Fruit fly (Drosophila melanogaster) whole organism, embryonic: ENCODE measurements around the gene Claspin.

ENCODE experiments used
- BEAF-32 ChIP-seq: fragments of 200-800 bp; sonication (Bioruptor generic); optimal IDR thresholded peaks from 3 replicates; lab custom pipeline; 2017; ENCODE audit warnings: missing biosample characterization, missing genetic modification characterization, mild to moderate bottlenecking, moderate library complexity, missing genetic modification reagents
- CG12942 ChIP-seq: fragments of 200-800 bp; sonication (Bioruptor generic); optimal IDR thresholded peaks from 3 replicates; lab custom pipeline; 2016; ENCODE audit warnings: missing biosample characterization, missing genetic modification characterization
- CG13775 ChIP-seq: fragments of 200-800 bp; sonication (Bioruptor generic); optimal IDR thresholded peaks from 3 replicates; lab custom pipeline; 2017; ENCODE audit warnings: missing biosample characterization, mild to moderate bottlenecking, missing genetic modification characterization
- CG15269 ChIP-seq: fragments of 200-800 bp; sonication (Bioruptor generic); optimal IDR thresholded peaks from 2 replicates; lab custom pipeline; 2018; ENCODE audit warnings: missing biosample characterization, mild to moderate bottlenecking, missing genetic modification characterization, moderate library complexity
- CG16813 ChIP-seq: fragments of 200-800 bp; sonication (Bioruptor generic); IDR thresholded peaks from 3 replicates; pipeline ENCODE4 v1.3.6; 2022; ENCODE audit warnings: missing biosample characterization, missing genetic modification characterization; ENCODE audit not compliant: partially characterized antibody
- CG18599 ChIP-seq: fragments of 200-800 bp; sonication (Bioruptor generic); optimal IDR thresholded peaks from 3 replicates; lab custom pipeline; 2017; ENCODE audit warnings: missing biosample characterization, missing genetic modification characterization, mild to moderate bottlenecking, moderate library complexity, missing genetic modification reagents
- CG2129 ChIP-seq: fragments of 200-800 bp; sonication (Bioruptor generic); IDR thresholded peaks from 2 replicates; pipeline ENCODE4 v1.3.6; 2022; ENCODE audit warnings: missing biosample characterization, missing genetic modification characterization; ENCODE audit not compliant: partially characterized antibody
- CG2199 ChIP-seq: fragments of 200-800 bp; sonication (Bioruptor generic); IDR thresholded peaks from 3 replicates; pipeline ENCODE4 v1.3.6; 2022; ENCODE audit warnings: missing biosample characterization, missing genetic modification characterization
- CG31365 ChIP-seq: fragments of 200-800 bp; sonication (Bioruptor generic); optimal IDR thresholded peaks from 2 replicates; lab custom pipeline; 2018; ENCODE audit warnings: missing biosample characterization, mild to moderate bottlenecking, missing genetic modification characterization
- CG3163 ChIP-seq: fragments of 200-800 bp; sonication (Bioruptor generic); optimal IDR thresholded peaks from 3 replicates; lab custom pipeline; 2016; ENCODE audit warnings: missing biosample characterization, missing genetic modification characterization
- CG6683 ChIP-seq: fragments of 200-800 bp; sonication (Bioruptor generic); optimal IDR thresholded peaks from 2 replicates; lab custom pipeline; 2017; ENCODE audit warnings: missing biosample characterization, mild to moderate bottlenecking, missing genetic modification characterization, missing genetic modification reagents
- CG6813 ChIP-seq: fragments of 200-800 bp; sonication (Bioruptor generic); optimal IDR thresholded peaks from 2 replicates; lab custom pipeline; 2017; ENCODE audit warnings: missing biosample characterization, missing genetic modification characterization, mild to moderate bottlenecking, moderate library complexity, missing genetic modification reagents
- CG7987 ChIP-seq: fragments of 200-800 bp; sonication (Bioruptor generic); optimal IDR thresholded peaks from 2 replicates; lab custom pipeline; 2018; ENCODE audit warnings: missing biosample characterization, mild to moderate bottlenecking, missing genetic modification characterization, moderate library complexity
- CG8765 ChIP-seq: fragments of 200-800 bp; sonication (Bioruptor generic); IDR thresholded peaks from 2 replicates; pipeline ENCODE4 v1.3.6; 2022; ENCODE audit warnings: missing biosample characterization, missing genetic modification characterization
- CG9932 ChIP-seq: fragments of 200-800 bp; sonication (Bioruptor generic); IDR thresholded peaks from 2 replicates; pipeline ENCODE4 v1.3.6; 2022; ENCODE audit warnings: missing biosample characterization, missing genetic modification characterization
- Dip3 ChIP-seq: fragments of 200-800 bp; sonication (Bioruptor generic); optimal IDR thresholded peaks from 3 replicates; lab custom pipeline; 2016; ENCODE audit warnings: missing biosample characterization, missing genetic modification characterization
- Fer1 ChIP-seq: fragments of 200-800 bp; sonication (Bioruptor generic); optimal IDR thresholded peaks from 2 replicates; lab custom pipeline; 2017; ENCODE audit warnings: missing biosample characterization, mild to moderate bottlenecking, missing genetic modification characterization
- HLH3B ChIP-seq: fragments of 200-800 bp; sonication (Bioruptor generic); IDR thresholded peaks from 2 replicates; pipeline ENCODE4 v1.3.6; 2022; ENCODE audit warnings: missing biosample characterization, missing genetic modification characterization
- Hr78 ChIP-seq, 2 experiments: fragments of 200-800 bp in 1 of 2; fragments of >200 bp in 1 of 2; sonication (Bioruptor generic) in 1 of 2; optimal IDR thresholded peaks; 2 replicates each; lab custom pipeline; 2017 to 2019; ENCODE audit warnings: missing biosample characterization in 2 of 2, missing genetic modification characterization in 2 of 2, mild to moderate bottlenecking in 1 of 2, moderate library complexity in 1 of 2
- Hsf ChIP-seq: fragments of 200-800 bp; sonication (Bioruptor generic); optimal IDR thresholded peaks from 3 replicates; lab custom pipeline; 2016; ENCODE audit warnings: missing biosample characterization, missing genetic modification characterization
- Lhr ChIP-seq: fragments of 200-800 bp; sonication (Bioruptor generic); optimal IDR thresholded peaks from 3 replicates; lab custom pipeline; 2017; ENCODE audit warnings: mild to moderate bottlenecking, missing biosample characterization, missing genetic modification reagents, missing genetic modification characterization
- Lim3 ChIP-seq: fragments of 200-800 bp; sonication (Bioruptor generic); IDR thresholded peaks from 2 replicates; pipeline ENCODE4 v1.3.6; 2022; ENCODE audit warnings: missing biosample characterization, missing genetic modification characterization
- NFAT ChIP-seq: fragments of 200-800 bp; sonication (Bioruptor generic); IDR thresholded peaks from 2 replicates; pipeline ENCODE4 v1.3.6; 2022; ENCODE audit warnings: missing biosample characterization, missing genetic modification characterization
- Nf-YA ChIP-seq: fragments of 200-800 bp; sonication (Bioruptor generic); IDR thresholded peaks from 2 replicates; pipeline ENCODE4 v1.3.6; 2022; ENCODE audit warnings: missing biosample characterization, missing genetic modification characterization
- Opbp ChIP-seq: fragments of 200-800 bp; sonication (Bioruptor generic); IDR thresholded peaks from 3 replicates; pipeline ENCODE4 v1.3.6; 2022; ENCODE audit warnings: missing biosample characterization, missing genetic modification characterization; ENCODE audit not compliant: partially characterized antibody
- Side ChIP-seq: fragments of 200-800 bp; sonication (Bioruptor generic); optimal IDR thresholded peaks from 2 replicates; lab custom pipeline; 2016; ENCODE audit warnings: missing biosample characterization, missing genetic modification characterization
- Taf1 ChIP-seq: fragments of 200-800 bp; sonication (Bioruptor generic); IDR thresholded peaks from 2 replicates; pipeline ENCODE4 v1.3.6; 2022; ENCODE audit warnings: missing biosample characterization, missing genetic modification characterization
- aop ChIP-seq: fragments of 200-800 bp; sonication (Bioruptor generic); IDR thresholded peaks from 2 replicates; pipeline ENCODE4 v1.3.6; 2022; ENCODE audit warnings: missing biosample characterization, missing genetic modification characterization
- az2 ChIP-seq: fragments of 200-800 bp; sonication (Bioruptor generic); optimal IDR thresholded peaks from 3 replicates; lab custom pipeline; 2016; ENCODE audit warnings: missing biosample characterization, missing genetic modification characterization
- bsh ChIP-seq, 2 experiments: fragments of 200-800 bp; sonication (Bioruptor generic); optimal IDR thresholded peaks; 2 replicates each; lab custom pipeline; 2017 to 2018; ENCODE audit warnings: mild to moderate bottlenecking in 2 of 2, missing biosample characterization in 2 of 2, missing genetic modification characterization in 2 of 2, moderate library complexity in 1 of 2
- chinmo ChIP-seq: fragments of 200-800 bp; sonication (Bioruptor generic); IDR thresholded peaks from 4 replicates; pipeline ENCODE4 v1.3.6; 2022; ENCODE audit warnings: missing biosample characterization, missing genetic modification characterization; ENCODE audit not compliant: partially characterized antibody
- chn ChIP-seq: fragments of 200-800 bp; sonication (Bioruptor generic); optimal IDR thresholded peaks from 2 replicates; lab custom pipeline; 2016; ENCODE audit warnings: missing biosample characterization, missing genetic modification characterization
- crol ChIP-seq: fragments of 200-800 bp; sonication (Bioruptor generic); IDR thresholded peaks from 2 replicates; pipeline ENCODE4 v1.3.6; 2022; ENCODE audit warnings: missing biosample characterization, missing genetic modification characterization
- danr ChIP-seq: fragments of 200-800 bp; sonication (Bioruptor generic); IDR thresholded peaks from 2 replicates; pipeline ENCODE4 v1.3.6; 2022; ENCODE audit warnings: missing biosample characterization, missing genetic modification characterization
- dpn ChIP-seq, 2 experiments: fragments of 200-800 bp; sonication (Bioruptor generic); optimal IDR thresholded peaks; 3 replicates each; lab custom pipeline; 2016; ENCODE audit warnings: missing biosample characterization in 2 of 2, missing genetic modification characterization in 2 of 2
- fd3F ChIP-seq: fragments of 200-800 bp; sonication (Bioruptor generic); optimal IDR thresholded peaks from 2 replicates; lab custom pipeline; 2018; ENCODE audit warnings: missing biosample characterization, mild to moderate bottlenecking, missing genetic modification characterization, moderate library complexity
- h ChIP-seq: fragments of >200 bp; optimal IDR thresholded peaks from 2 replicates; lab custom pipeline; 2017
- jigr1 ChIP-seq: fragments of 200-800 bp; sonication (Bioruptor generic); IDR thresholded peaks from 3 replicates; pipeline ENCODE4 v1.3.6; 2022; ENCODE audit warnings: missing biosample characterization, missing genetic modification characterization
- knrl ChIP-seq: fragments of 200-800 bp; sonication (Bioruptor generic); IDR thresholded peaks from 3 replicates; pipeline ENCODE4 v1.3.6; 2022; ENCODE audit warnings: missing biosample characterization, missing genetic modification characterization; ENCODE audit not compliant: partially characterized antibody
- lab ChIP-seq: fragments of 200-800 bp; sonication (Bioruptor generic); optimal IDR thresholded peaks from 3 replicates; lab custom pipeline; 2017; ENCODE audit warnings: missing biosample characterization, missing genetic modification characterization, mild to moderate bottlenecking, moderate library complexity, missing genetic modification reagents
- mld ChIP-seq: fragments of 200-800 bp; sonication (Bioruptor generic); IDR thresholded peaks from 3 replicates; pipeline ENCODE4 v1.3.6; 2022; ENCODE audit warnings: missing biosample characterization, missing genetic modification characterization; ENCODE audit not compliant: partially characterized antibody
- rib ChIP-seq: fragments of 200-800 bp; sonication (Bioruptor generic); IDR thresholded peaks from 2 replicates; pipeline ENCODE4 v1.3.6; 2022; ENCODE audit warnings: missing biosample characterization, missing genetic modification characterization
- sd ChIP-seq: fragments of 200-800 bp; sonication (Bioruptor generic); optimal IDR thresholded peaks from 3 replicates; lab custom pipeline; 2018; ENCODE audit warnings: missing biosample characterization, mild to moderate bottlenecking, missing genetic modification characterization, moderate library complexity
- slbo ChIP-seq: fragments of 200-800 bp; sonication (Bioruptor generic); IDR thresholded peaks from 2 replicates; pipeline ENCODE4 v1.3.6; 2022; ENCODE audit warnings: missing biosample characterization, missing genetic modification characterization
- slou ChIP-seq: fragments of 200-800 bp; sonication (Bioruptor generic); optimal IDR thresholded peaks from 3 replicates; lab custom pipeline; 2016; ENCODE audit warnings: missing biosample characterization, missing genetic modification characterization
- sna ChIP-seq: fragments of 200-800 bp; sonication (Bioruptor generic); IDR thresholded peaks from 2 replicates; pipeline ENCODE4 v1.3.6; 2022; ENCODE audit warnings: missing biosample characterization, missing genetic modification characterization; ENCODE audit not compliant: partially characterized antibody
- zf30C ChIP-seq: fragments of 200-800 bp; sonication (Bioruptor generic); optimal IDR thresholded peaks from 3 replicates; lab custom pipeline; 2018; ENCODE audit warnings: missing biosample characterization, mild to moderate bottlenecking, missing genetic modification characterization

Gene Claspin

dm6 chr3L:4363887-4364794 lies 50.9 kb downstream of the Claspin start, which contains the start of the genes Cip4 and mRpS6 (continued):
- TF ChIP-seq CG8765 (peak; percentile 66), Hr78 (GFP tag; optimal IDR thresholded peaks at IDR 0.05; lab: Kevin White, UChicago) (peak in 1 of 2 experiments; percentile 46), Nf-YA (GFP tag; lab: Robert Waterston, UW) (0 out of 2 replicates have a peak, but pooled peaks have one; percentile 5), CG3163 (GFP tag; lab: Kevin White, UChicago) (no peak), rib (GFP tag; lab: Robert Waterston, UW) (peak; percentile 53), crol (GFP tag; lab: Robert Waterston, UW) (no peak), aop (GFP tag; lab: Robert Waterston, UW) (peak; percentile 75; the same call in 1 of the 2 replicates), Taf1 (peak; percentile 63), sd (tag; lab: Kevin White, UChicago) (no peak), CG15269 (peak; percentile 89), chinmo (peak; percentile 77; the same call in 3 of the 4 replicates), danr (GFP tag; lab: Robert Waterston, UW) (peak; percentile 73), CG6683 (GFP tag; lab: Kevin White, UChicago) (peak; percentile 48), CG12942 (GFP tag; lab: Kevin White, UChicago) (peak; percentile 78), slbo (GFP tag; lab: Robert Waterston, UW) (peak; percentile 96), CG13775 (GFP tag; lab: Kevin White, UChicago) (peak; percentile 87), fd3F (GFP tag; lab: Kevin White, UChicago) (peak; percentile 81), Lim3 (0 out of 2 replicates have a peak, but pooled peaks have one; percentile 32), Dip3 (GFP tag; lab: Kevin White, UChicago) (peak; percentile 62), Side (GFP tag; lab: Kevin White, UChicago) (no peak), CG2199 (GFP tag; lab: Robert Waterston, UW) (0 out of 3 replicates have a peak, but pooled peaks have one; percentile 31), Hsf (GFP tag; lab: Kevin White, UChicago) (peak; percentile 72), bsh (GFP tag; optimal IDR thresholded peaks at IDR 0.05; lab: Kevin White, UChicago) (peak in 1 of 2 experiments; percentile 85), CG2129 (no peak), dpn (GFP tag; optimal IDR thresholded peaks at IDR 0.05; lab: Kevin White, UChicago) (peak in 1 of 2 experiments; percentile 87), mld (0 out of 3 replicates have a peak, but pooled peaks have one; percentile 47), CG6813 (GFP tag; lab: Kevin White, UChicago) (no peak), h (lab: Kevin White, UChicago) (no peak), HLH3B (GFP tag; lab: Robert Waterston, UW) (peak; percentile 70; the same call in 1 of the 2 replicates), chn (GFP tag; lab: Kevin White, UChicago) (peak; percentile 56), lab (GFP tag; lab: Kevin White, UChicago) (peak; percentile 35), az2 (GFP tag; lab: Kevin White, UChicago) (peak; percentile 86), BEAF-32 (GFP tag; lab: Kevin White, UChicago) (peak; percentile 38), CG9932 (peak; percentile 95), CG18599 (GFP tag; lab: Kevin White, UChicago) (peak; percentile 37), zf30C (no peak), Opbp (GFP tag; lab: Robert Waterston, UW) (peak; percentile 12; the same call in 1 of the 3 replicates), Lhr (GFP tag; lab: Kevin White, UChicago) (peak; percentile 48), CG16813 (GFP tag; lab: Robert Waterston, UW) (no peak), knrl (GFP tag; lab: Robert Waterston, UW) (no peak), CG7987 (GFP tag; lab: Kevin White, UChicago) (peak; percentile 53), NFAT (GFP tag; lab: Robert Waterston, UW) (peak; percentile 57; the same call in 1 of the 2 replicates), sna (no peak), slou (GFP tag; lab: Kevin White, UChicago) (peak; percentile 66), jigr1 (GFP tag; lab: Robert Waterston, UW) (peak; percentile 53; the same call in 1 of the 3 replicates), CG31365 (tag; lab: Kevin White, UChicago) (no peak), Fer1 (GFP tag; lab: Kevin White, UChicago) (no peak)
